Fruit fly (Drosophila melanogaster) whole organism, embryonic: ENCODE data around the gene CG10011.

Experiments
- CG10147 ChIP-seq: fragments of 200-800 bp; sonication (Bioruptor generic); optimal IDR thresholded peaks from 2 replicates; lab custom pipeline; 2019; ENCODE audit warnings: missing biosample characterization, mild to moderate bottlenecking, missing genetic modification characterization, moderate library complexity
- CG10565 ChIP-seq: fragments of 200-800 bp; sonication (Bioruptor generic); optimal IDR thresholded peaks from 3 replicates; lab custom pipeline; 2016; ENCODE audit warnings: missing biosample characterization, mild to moderate bottlenecking, missing genetic modification characterization
- CG11085 ChIP-seq: fragments of 200-800 bp; sonication (Bioruptor generic); IDR thresholded peaks from 2 replicates; pipeline ENCODE4 v1.3.6; 2022; ENCODE audit warnings: missing biosample characterization, missing genetic modification characterization
- CG1233 ChIP-seq: fragments of 200-800 bp; sonication (Bioruptor generic); optimal IDR thresholded peaks from 4 replicates; lab custom pipeline; 2018; ENCODE audit warnings: missing biosample characterization, mild to moderate bottlenecking, missing genetic modification characterization
- CG14050 ChIP-seq: fragments of 200-800 bp; sonication (Bioruptor generic); IDR thresholded peaks from 3 replicates; pipeline ENCODE4 v1.3.6; 2022; ENCODE audit warnings: missing biosample characterization, missing genetic modification characterization
- CG14667 ChIP-seq: fragments of 200-800 bp; sonication (Bioruptor generic); IDR thresholded peaks from 2 replicates; pipeline ENCODE4 v1.3.6; 2022; ENCODE audit warnings: missing biosample characterization, missing genetic modification characterization
- CG14710 ChIP-seq: fragments of 200-800 bp; sonication (Bioruptor generic); optimal IDR thresholded peaks from 3 replicates; lab custom pipeline; 2019; ENCODE audit warnings: missing biosample characterization, mild to moderate bottlenecking, missing genetic modification characterization, moderate library complexity
- CG15601 ChIP-seq: fragments of 200-800 bp; sonication (Bioruptor generic); optimal IDR thresholded peaks from 3 replicates; lab custom pipeline; 2019; ENCODE audit warnings: missing biosample characterization, mild to moderate bottlenecking, missing genetic modification characterization, moderate library complexity
- CG17359 ChIP-seq: fragments of 200-800 bp; sonication (Bioruptor generic); optimal IDR thresholded peaks from 3 replicates; lab custom pipeline; 2018; ENCODE audit warnings: missing biosample characterization, mild to moderate bottlenecking, missing genetic modification characterization, moderate library complexity
- CG18764 ChIP-seq: fragments of 200-800 bp; sonication (Bioruptor generic); optimal IDR thresholded peaks from 3 replicates; lab custom pipeline; 2016; ENCODE audit warnings: missing biosample characterization, missing genetic modification characterization
- CG2129 ChIP-seq: fragments of 200-800 bp; sonication (Bioruptor generic); IDR thresholded peaks from 2 replicates; pipeline ENCODE4 v1.3.6; 2022; ENCODE audit warnings: missing biosample characterization, missing genetic modification characterization; ENCODE audit not compliant: partially characterized antibody
- CG2199 ChIP-seq: fragments of 200-800 bp; sonication (Bioruptor generic); IDR thresholded peaks from 3 replicates; pipeline ENCODE4 v1.3.6; 2022; ENCODE audit warnings: missing biosample characterization, missing genetic modification characterization
- CG2889 ChIP-seq: fragments of 200-800 bp; sonication (Bioruptor generic); IDR thresholded peaks from 3 replicates; pipeline ENCODE4 v1.3.6; 2022; ENCODE audit warnings: missing biosample characterization, missing genetic modification characterization
- CG30403 ChIP-seq: fragments of 200-800 bp; sonication (Bioruptor generic); optimal IDR thresholded peaks from 3 replicates; lab custom pipeline; 2016; ENCODE audit warnings: missing biosample characterization, missing genetic modification characterization
- CG31224 ChIP-seq: fragments of 200-800 bp; sonication (Bioruptor generic); IDR thresholded peaks from 2 replicates; pipeline ENCODE4 v1.3.6; 2022; ENCODE audit warnings: missing biosample characterization, missing genetic modification characterization
- CG3838 ChIP-seq: fragments of 200-800 bp; sonication (Bioruptor generic); optimal IDR thresholded peaks from 3 replicates; lab custom pipeline; 2016; ENCODE audit warnings: missing biosample characterization, missing genetic modification characterization
- CG42726 ChIP-seq: fragments of 200-800 bp; sonication (Bioruptor generic); IDR thresholded peaks from 2 replicates; pipeline ENCODE4 v1.3.6; 2022; ENCODE audit warnings: missing biosample characterization, missing genetic modification characterization; ENCODE audit not compliant: partially characterized antibody
- CG5953 ChIP-seq: fragments of 200-800 bp; sonication (Bioruptor generic); IDR thresholded peaks from 2 replicates; pipeline ENCODE4 v1.3.6; 2022; ENCODE audit warnings: missing biosample characterization, missing genetic modification characterization
- CG6175 ChIP-seq: fragments of 200-800 bp; sonication (Bioruptor generic); IDR thresholded peaks from 3 replicates; pipeline ENCODE4 v1.3.6; 2022; ENCODE audit warnings: missing biosample characterization, missing genetic modification characterization
- CG7745 ChIP-seq: fragments of 200-800 bp; sonication (Bioruptor generic); optimal IDR thresholded peaks from 2 replicates; lab custom pipeline; 2018; ENCODE audit warnings: missing biosample characterization, mild to moderate bottlenecking, missing genetic modification characterization, moderate library complexity
- CG8089 ChIP-seq: fragments of 200-800 bp; sonication (Bioruptor generic); optimal IDR thresholded peaks from 3 replicates; lab custom pipeline; 2016; ENCODE audit warnings: missing biosample characterization, missing genetic modification characterization
- CG8281 ChIP-seq: fragments of 200-800 bp; sonication (Bioruptor generic); optimal IDR thresholded peaks from 2 replicates; lab custom pipeline; 2018; ENCODE audit warnings: missing biosample characterization, mild to moderate bottlenecking, missing genetic modification characterization, moderate library complexity
- CG8944 ChIP-seq: fragments of 200-800 bp; sonication (Bioruptor generic); optimal IDR thresholded peaks from 3 replicates; lab custom pipeline; 2016; ENCODE audit warnings: missing biosample characterization, missing genetic modification characterization
- CG9932 ChIP-seq: fragments of 200-800 bp; sonication (Bioruptor generic); IDR thresholded peaks from 2 replicates; pipeline ENCODE4 v1.3.6; 2022; ENCODE audit warnings: missing biosample characterization, missing genetic modification characterization
- D19A ChIP-seq: fragments of 200-800 bp; optimal IDR thresholded peaks from 3 replicates; lab custom pipeline; 2019; ENCODE audit warnings: missing biosample characterization, mild to moderate bottlenecking, missing genetic modification characterization, moderate library complexity
- Deaf1 ChIP-seq: fragments of 200-800 bp; optimal IDR thresholded peaks from 3 replicates; lab custom pipeline; 2019; ENCODE audit warnings: missing biosample characterization, mild to moderate bottlenecking, missing genetic modification characterization, moderate library complexity
- Doc2 ChIP-seq: fragments of 200-800 bp; sonication (Bioruptor generic); IDR thresholded peaks from 2 replicates; pipeline ENCODE4 v1.3.6; 2022; ENCODE audit warnings: missing biosample characterization, missing genetic modification characterization
- Fer1 ChIP-seq: fragments of 200-800 bp; sonication (Bioruptor generic); optimal IDR thresholded peaks from 2 replicates; lab custom pipeline; 2017; ENCODE audit warnings: missing biosample characterization, mild to moderate bottlenecking, missing genetic modification characterization
- Fer3 ChIP-seq: fragments of 200-800 bp; sonication (Bioruptor generic); optimal IDR thresholded peaks from 2 replicates; lab custom pipeline; 2018; ENCODE audit warnings: missing biosample characterization, mild to moderate bottlenecking, missing genetic modification characterization, moderate library complexity
- HmgD ChIP-seq: fragments of 200-800 bp; sonication (Bioruptor generic); optimal IDR thresholded peaks from 3 replicates; lab custom pipeline; 2016; ENCODE audit warnings: missing biosample characterization, missing genetic modification characterization
- MBD-R2 ChIP-seq: fragments of 200-800 bp; sonication (Bioruptor generic); IDR thresholded peaks from 2 replicates; pipeline ENCODE4 v1.3.6; 2022; ENCODE audit warnings: missing biosample characterization, missing genetic modification characterization
- Mes4 ChIP-seq: fragments of 200-800 bp; sonication (Bioruptor generic); optimal IDR thresholded peaks from 2 replicates; lab custom pipeline; 2016; ENCODE audit warnings: missing biosample characterization, missing genetic modification characterization
- Myb ChIP-seq: fragments of 200-800 bp; sonication (Bioruptor generic); optimal IDR thresholded peaks from 2 replicates; lab custom pipeline; 2016; ENCODE audit warnings: missing biosample characterization, missing genetic modification characterization
- NC2α ChIP-seq: fragments of 200-800 bp; sonication (Bioruptor generic); optimal IDR thresholded peaks from 2 replicates; lab custom pipeline; 2016; ENCODE audit warnings: missing biosample characterization, missing genetic modification characterization
- NC2β ChIP-seq: fragments of 200-800 bp; sonication (Bioruptor generic); optimal IDR thresholded peaks from 2 replicates; lab custom pipeline; 2016; ENCODE audit warnings: missing biosample characterization, missing genetic modification characterization
- Scr ChIP-seq: fragments of 200-800 bp; sonication (Bioruptor generic); IDR thresholded peaks from 2 replicates; pipeline ENCODE4 v1.3.6; 2022; ENCODE audit warnings: missing biosample characterization, missing genetic modification characterization; ENCODE audit not compliant: partially characterized antibody
- Spps ChIP-seq: fragments of 200-800 bp; sonication (Bioruptor generic); optimal IDR thresholded peaks from 2 replicates; lab custom pipeline; 2018; ENCODE audit warnings: missing biosample characterization, mild to moderate bottlenecking, missing genetic modification characterization
- Sry-δ ChIP-seq: fragments of 200-800 bp; sonication (Bioruptor generic); optimal IDR thresholded peaks from 2 replicates; lab custom pipeline; 2016; ENCODE audit warnings: missing biosample characterization, missing genetic modification characterization
- dan ChIP-seq: fragments of 200-800 bp; sonication (Bioruptor generic); IDR thresholded peaks from 2 replicates; pipeline ENCODE4 v1.3.6; 2022; ENCODE audit warnings: missing biosample characterization, missing genetic modification characterization
- esg ChIP-seq: fragments of 200-800 bp; sonication (Bioruptor generic); conservative IDR thresholded peaks from 2 replicates; pipeline ENCODE4 v1.3.6; 2022; ENCODE audit warnings: missing biosample characterization, missing genetic modification characterization
- gfzf ChIP-seq: fragments of 200-800 bp; sonication (Bioruptor generic); optimal IDR thresholded peaks from 2 replicates; lab custom pipeline; 2016; ENCODE audit warnings: missing biosample characterization, mild to moderate bottlenecking, missing genetic modification characterization, moderate library complexity
- hb ChIP-seq: fragments of 200-800 bp; sonication (Bioruptor generic); IDR thresholded peaks from 3 replicates; pipeline ENCODE4 v1.3.6; 2022; ENCODE audit warnings: missing biosample characterization, missing genetic modification characterization; ENCODE audit not compliant: partially characterized antibody
- pfk ChIP-seq: fragments of 200-800 bp; sonication (Bioruptor generic); optimal IDR thresholded peaks from 2 replicates; lab custom pipeline; 2018; ENCODE audit warnings: missing biosample characterization, mild to moderate bottlenecking, missing genetic modification characterization, moderate library complexity
- pnt ChIP-seq: fragments of 200-800 bp; sonication (Bioruptor generic); optimal IDR thresholded peaks from 3 replicates; lab custom pipeline; 2016; ENCODE audit warnings: missing biosample characterization, missing genetic modification characterization
- scrt ChIP-seq: fragments of 200-800 bp; sonication (Bioruptor generic); optimal IDR thresholded peaks from 2 replicates; lab custom pipeline; 2018; ENCODE audit warnings: missing biosample characterization, mild to moderate bottlenecking, missing genetic modification characterization, moderate library complexity
- tna ChIP-seq: fragments of 200-800 bp; sonication (Bioruptor generic); IDR thresholded peaks from 2 replicates; pipeline ENCODE4 v1.3.6; 2022; ENCODE audit warnings: missing biosample characterization, missing genetic modification characterization; ENCODE audit not compliant: partially characterized antibody
- ttk ChIP-seq: fragments of 200-800 bp; sonication (Bioruptor generic); IDR thresholded peaks from 2 replicates; pipeline ENCODE4 v2.1.2; 2022; ENCODE audit warnings: missing biosample characterization, missing genetic modification characterization

CG10011 gene

DNA sequence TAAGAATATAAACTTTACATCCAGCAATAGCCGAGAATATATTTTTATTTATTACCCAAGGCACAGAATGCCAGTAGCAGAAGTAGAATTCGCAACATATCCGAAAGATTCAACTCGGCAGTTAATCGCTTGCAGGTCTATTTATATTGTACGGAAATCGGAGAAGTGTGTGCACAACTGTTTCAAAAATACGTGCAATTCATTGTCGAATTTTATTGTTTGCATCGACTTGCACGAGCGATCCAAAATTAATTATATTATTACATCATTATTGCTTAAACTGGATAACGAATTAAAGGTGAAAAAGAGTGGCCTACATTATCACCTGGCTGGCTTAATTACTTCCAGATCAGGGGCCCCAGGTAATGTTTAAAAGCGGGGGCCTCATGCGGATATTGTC, 7.9 kb upstream of the CG10011 start, which contains the start of gene CG14062:
TSS of gene CG14062 (minus strand) at position 101 of the 400 bp plus-strand sequence.
- TF ChIP-seq CG6175 (GFP tag; lab: Robert Waterston, UW) = no peak
- no peak for TF ChIP-seq ttk
- no peak for TF ChIP-seq CG9932
- TF ChIP-seq NC2β (GFP tag; lab: Kevin White, UChicago) = no peak
- no peak for TF ChIP-seq dan
- no peak for TF ChIP-seq Myb
- TF ChIP-seq CG15601 (tag; lab: Kevin White, UChicago) = no peak

dm6 chr3R:28636111-28636510, 1.2 kb upstream of the CG10011 start, which contains the start of gene CG9988:
Gene CG9988 (plus strand): TSS chr3R:28636411.
- no peak for TF ChIP-seq CG18764 (GFP tag; lab: Kevin White, UChicago)
- TF ChIP-seq hb (GFP tag; lab: Robert Waterston, UW) = no peak

DNA sequence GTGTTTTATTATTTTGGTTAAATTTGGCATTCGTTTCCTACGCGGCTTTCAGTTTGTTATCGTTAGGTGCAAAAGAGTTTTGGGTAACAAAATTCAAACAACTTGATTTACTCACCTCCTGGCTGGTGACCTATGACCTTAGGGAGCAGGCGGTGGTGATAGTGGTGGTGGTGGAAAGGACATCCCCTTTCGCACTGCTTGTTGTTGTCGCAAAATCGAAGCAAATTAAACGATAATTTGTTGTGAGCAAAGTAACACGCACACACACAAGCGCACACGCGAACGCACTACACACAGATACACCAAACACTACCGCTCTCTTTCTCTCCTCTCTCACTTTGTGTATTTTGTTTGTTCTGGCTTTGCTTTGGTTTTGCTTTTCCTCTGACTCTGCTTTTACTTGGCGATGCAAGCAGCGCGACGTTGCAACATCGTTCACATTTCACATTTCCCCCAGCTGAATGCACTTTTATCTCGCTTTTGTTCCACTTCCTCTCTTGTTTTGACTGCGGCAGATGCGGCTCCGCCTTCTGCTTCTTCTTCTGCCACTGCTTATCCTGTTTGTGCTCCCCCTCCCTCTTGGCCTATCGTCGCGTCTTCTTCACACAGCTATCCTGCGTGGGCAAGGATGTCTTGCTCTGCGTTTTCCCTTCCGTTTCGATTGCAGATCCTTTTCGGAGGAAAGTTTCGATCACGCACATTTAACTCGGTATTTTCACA, 478 bp downstream of the CG10011 start:
- TF ChIP-seq Spps (tag; lab: Kevin White, UChicago) = no peak
- TF ChIP-seq scrt = no peak
- TF ChIP-seq Scr (GFP tag; lab: Robert Waterston, UW) = no peak
- TF ChIP-seq CG10565 (GFP tag; lab: Kevin White, UChicago) = no peak
- no peak for TF ChIP-seq CG1233 (GFP tag; lab: Kevin White, UChicago)
- no peak for TF ChIP-seq CG31224 (GFP tag; lab: Robert Waterston, UW)
- TF ChIP-seq CG14667 = no peak
- peak; percentile 16 for TF ChIP-seq NC2α (GFP tag; lab: Kevin White, UChicago)
- TF ChIP-seq Deaf1 = no peak
- TF ChIP-seq CG42726 (GFP tag; lab: Robert Waterston, UW) = no peak
- TF ChIP-seq CG2129 (GFP tag; lab: Robert Waterston, UW) = no peak
- TF ChIP-seq esg = no peak
- TF ChIP-seq CG5953 (GFP tag; lab: Robert Waterston, UW) = no peak
- TF ChIP-seq CG14050 (GFP tag; lab: Robert Waterston, UW) = no peak
- TF ChIP-seq CG2199 (GFP tag; lab: Robert Waterston, UW) = no peak
- TF ChIP-seq tna = no peak
- TF ChIP-seq CG17359 (tag; lab: Kevin White, UChicago) = peak; percentile 6
- TF ChIP-seq CG11085 (GFP tag; lab: Robert Waterston, UW) = no peak
- TF ChIP-seq CG14710 = no peak
- TF ChIP-seq HmgD = no peak
- TF ChIP-seq CG8281 (tag; lab: Kevin White, UChicago) = no peak
- TF ChIP-seq CG10147 = no peak
- TF ChIP-seq pfk (GFP tag; lab: Kevin White, UChicago) = no peak
- no peak for TF ChIP-seq Sry-δ
- TF ChIP-seq MBD-R2 (GFP tag; lab: Robert Waterston, UW) = no peak
- TF ChIP-seq gfzf (GFP tag; lab: Kevin White, UChicago) = no peak
- TF ChIP-seq CG8944 (GFP tag; lab: Kevin White, UChicago) = no peak
- TF ChIP-seq D19A (tag; lab: Kevin White, UChicago) = peak; percentile 44
- no peak for TF ChIP-seq Doc2 (GFP tag; lab: Robert Waterston, UW)
- no peak for TF ChIP-seq Mes4
- no peak for TF ChIP-seq CG2889 (GFP tag; lab: Robert Waterston, UW)
- peak; percentile 34 for TF ChIP-seq Fer1 (GFP tag; lab: Kevin White, UChicago)
- no peak for TF ChIP-seq CG8089 (GFP tag; lab: Kevin White, UChicago)
- no peak for TF ChIP-seq CG30403 (GFP tag; lab: Kevin White, UChicago)
- TF ChIP-seq pnt (GFP tag; lab: Kevin White, UChicago) = no peak
- no peak for TF ChIP-seq CG7745 (tag; lab: Kevin White, UChicago)
- no peak for TF ChIP-seq CG3838 (GFP tag; lab: Kevin White, UChicago)
- TF ChIP-seq Fer3 (tag; lab: Kevin White, UChicago) = no peak
